Fruit fly (Drosophila melanogaster): ENCODE data around the gene Smr.

Smr gene

dm6 chrX:12670530-12671285 lies 71.7 kb downstream of the Smr start (continued):
- TF ChIP-seq Trl (optimal IDR thresholded peaks at IDR 0.05) (no peak), Trl (GFP tag; optimal IDR thresholded peaks at IDR 0.05) (no peak), CG1603 (tag; optimal IDR thresholded peaks at IDR 0.05) (no peak), pros (GFP tag; optimal IDR thresholded peaks at IDR 0.05) (peak; percentile 0), H15 (GFP tag; IDR thresholded peaks at IDR 0.05) (no peak), eve (GFP tag; optimal IDR thresholded peaks at IDR 0.05) (peak in 1 of 2 experiments; percentile 20), ab (GFP tag; optimal IDR thresholded peaks at IDR 0.05) (no peak), crol (GFP tag; IDR thresholded peaks at IDR 0.05) (peak; percentile 93), Bteb2 (GFP tag; optimal IDR thresholded peaks at IDR 0.05) (no peak), Dfd (GFP tag; optimal IDR thresholded peaks at IDR 0.05) (no peak), tx (GFP tag; optimal IDR thresholded peaks at IDR 0.05) (no peak), CG2678 (tag; optimal IDR thresholded peaks at IDR 0.05) (no peak), CG11504 (tag; optimal IDR thresholded peaks at IDR 0.05) (no peak), her (GFP tag; optimal IDR thresholded peaks at IDR 0.05) (no peak), HmgZ (tag; optimal IDR thresholded peaks at IDR 0.05) (no peak), knrl (GFP tag; IDR thresholded peaks at IDR 0.05; ENCODE audit: partially characterized antibody) (no peak), sens-2 (GFP tag; IDR thresholded peaks at IDR 0.05) (no peak), Ravus (GFP tag; IDR thresholded peaks at IDR 0.05) (no peak), CG3163 (GFP tag; optimal IDR thresholded peaks at IDR 0.05) (no peak), CG4360 (GFP tag; IDR thresholded peaks at IDR 0.05) (peak; percentile 36; the same call in 1 of the 2 replicates), CG5180 (GFP tag; optimal IDR thresholded peaks at IDR 0.05) (no peak), CG6791 (GFP tag; IDR thresholded peaks at IDR 0.05; ENCODE audit: partially characterized antibody) (no peak), CG31441 (GFP tag; IDR thresholded peaks at IDR 0.05) (no peak), Dref (GFP tag; IDR thresholded peaks at IDR 0.05) (no peak), psq (GFP tag; optimal IDR thresholded peaks at IDR 0.05) (peak; percentile 81), twi (tag; optimal IDR thresholded peaks at IDR 0.05) (no peak), CG34422 (GFP tag; IDR thresholded peaks at IDR 0.05) (0 out of 3 replicates have a peak, but pooled peaks have one; percentile 2), mld (GFP tag; IDR thresholded peaks at IDR 0.05; ENCODE audit: partially characterized antibody) (no peak), org-1 (GFP tag; optimal IDR thresholded peaks at IDR 0.05) (no peak), Bdp1 (GFP tag; optimal IDR thresholded peaks at IDR 0.05) (no peak), lilli (GFP tag; optimal IDR thresholded peaks at IDR 0.05) (no peak), CG8089 (GFP tag; optimal IDR thresholded peaks at IDR 0.05) (no peak), lov (optimal IDR thresholded peaks at IDR 0.05) (no peak), lov (GFP tag; IDR thresholded peaks at IDR 0.05) (no peak), CG32532 (GFP tag; IDR thresholded peaks at IDR 0.05) (no peak), stc (GFP tag; IDR thresholded peaks at IDR 0.05) (no peak), salm (tag; optimal IDR thresholded peaks at IDR 0.05) (no peak), Hr3 (GFP tag; optimal IDR thresholded peaks at IDR 0.05) (no peak), CG43689 (GFP tag; IDR thresholded peaks at IDR 0.05) (no peak), Nf-YC (tag; optimal IDR thresholded peaks at IDR 0.05) (no peak), CG12659 (GFP tag; optimal IDR thresholded peaks at IDR 0.05) (no peak), CG5245 (GFP tag; optimal IDR thresholded peaks at IDR 0.05) (no peak), gro (GFP tag; optimal IDR thresholded peaks at IDR 0.05) (no peak), CG12769 (tag; optimal IDR thresholded peaks at IDR 0.05) (peak; percentile 82), Dp (GFP tag; optimal IDR thresholded peaks at IDR 0.05) (no peak), Sox100B (GFP tag; optimal IDR thresholded peaks at IDR 0.05) (no peak), BEAF-32 (GFP tag; optimal IDR thresholded peaks at IDR 0.05) (no peak), CG8290 (GFP tag; optimal IDR thresholded peaks at IDR 0.05) (no peak), CG8290 (tag; optimal IDR thresholded peaks at IDR 0.05) (peak in 1 of 2 experiments; percentile 33), CG13424 (tag; optimal IDR thresholded peaks at IDR 0.05) (no peak), Ets65A (GFP tag) (peak; percentile 66), inv (GFP tag; IDR thresholded peaks at IDR 0.05; ENCODE audit: partially characterized antibody) (no peak)
